Fruit fly (Drosophila melanogaster): ENCODE data around the gene Bka.

DNA sequence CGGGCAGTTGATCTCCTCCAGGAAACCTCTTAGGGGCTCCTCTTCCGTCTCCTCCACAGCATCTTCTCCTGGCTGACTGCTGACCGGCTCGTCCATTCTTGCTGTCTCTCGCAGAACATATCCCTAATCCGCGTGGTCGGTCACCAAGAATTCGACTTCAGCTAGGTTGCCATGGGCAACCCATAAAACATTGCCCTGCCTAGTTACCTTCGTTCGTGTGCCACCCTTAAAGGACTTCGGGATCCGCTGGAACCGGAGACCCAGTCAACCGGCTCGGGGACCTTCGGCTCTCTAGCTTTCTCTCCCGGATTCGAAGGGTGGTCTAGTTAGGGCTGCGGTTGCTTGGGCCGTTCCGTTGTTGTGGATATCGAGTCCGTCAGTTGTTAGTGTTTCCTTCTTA lies 29.7 kb downstream of the Bka start, which contains the start of the genes TbCMF46 and CG42366:
- no peak for TF ChIP-seq D1 (tag; optimal IDR thresholded peaks at IDR 0.05)
- TF ChIP-seq Ets98B (GFP tag; IDR thresholded peaks at IDR 0.05): no peak
- no peak for TF ChIP-seq CG13204 (GFP tag; optimal IDR thresholded peaks at IDR 0.05)
- no peak for TF ChIP-seq Pif1B (GFP tag; optimal IDR thresholded peaks at IDR 0.05)
- TF ChIP-seq CG4496 (GFP tag; IDR thresholded peaks at IDR 0.05): no peak
- no peak for TF ChIP-seq Snoo (tag; optimal IDR thresholded peaks at IDR 0.05)
- TF ChIP-seq fd96Ca (GFP tag; IDR thresholded peaks at IDR 0.05): no peak
- no peak for TF ChIP-seq Pif1A (GFP tag; optimal IDR thresholded peaks at IDR 0.05)

Data from whole organism, pupa.